Fruit fly (Drosophila melanogaster): ENCODE results near the gene pon.

The pon gene

DNA sequence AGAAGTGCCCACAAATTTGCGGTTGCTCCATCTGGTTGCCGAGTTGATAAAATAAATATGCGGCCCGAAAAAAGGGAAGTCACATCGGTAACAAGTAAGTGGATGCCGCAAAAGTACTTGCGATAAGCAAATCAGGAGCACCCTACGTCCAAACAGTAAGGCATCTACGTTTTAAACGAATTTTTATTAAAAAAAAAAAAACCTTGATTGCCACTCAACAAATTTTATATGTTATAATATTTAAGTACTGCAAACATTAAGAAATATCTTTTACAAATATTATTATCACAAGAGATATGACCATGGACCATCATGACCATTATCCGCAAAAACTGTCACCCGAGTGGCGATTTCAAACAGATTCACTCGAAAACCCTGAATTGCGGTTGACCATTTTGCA, 32.0 kb upstream of the pon start:
- TF ChIP-seq CG10274 (GFP tag; optimal IDR thresholded peaks at IDR 0.05) = peak; percentile 76
- no peak for TF ChIP-seq stc (GFP tag; IDR thresholded peaks at IDR 0.05)

DNA sequence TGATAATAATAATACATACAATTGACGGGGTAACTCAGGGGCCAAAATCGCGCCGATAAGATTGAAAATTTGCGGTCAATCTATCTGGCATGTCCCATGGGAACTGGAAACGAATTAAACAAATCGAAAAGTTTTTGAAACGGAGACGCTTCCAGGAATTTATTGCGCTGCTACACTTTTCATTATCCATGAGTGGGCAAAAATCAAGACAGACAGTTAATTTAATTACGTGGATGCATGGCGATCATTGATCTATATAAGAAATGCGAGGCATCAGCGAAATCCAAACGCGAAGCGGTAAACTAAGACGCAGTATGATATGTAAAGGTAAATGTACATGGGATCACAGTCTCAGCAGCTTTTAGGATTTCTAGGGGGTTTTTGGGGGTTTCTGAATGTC, 31.6 kb upstream of the pon start:
- TF ChIP-seq CG10274 (GFP tag; optimal IDR thresholded peaks at IDR 0.05) (no peak), PHDP (tag; optimal IDR thresholded peaks at IDR 0.05) (no peak), CG9727 (GFP tag; optimal IDR thresholded peaks at IDR 0.05) (no peak), CG1529 (GFP tag; optimal IDR thresholded peaks at IDR 0.05) (no peak)

DNA sequence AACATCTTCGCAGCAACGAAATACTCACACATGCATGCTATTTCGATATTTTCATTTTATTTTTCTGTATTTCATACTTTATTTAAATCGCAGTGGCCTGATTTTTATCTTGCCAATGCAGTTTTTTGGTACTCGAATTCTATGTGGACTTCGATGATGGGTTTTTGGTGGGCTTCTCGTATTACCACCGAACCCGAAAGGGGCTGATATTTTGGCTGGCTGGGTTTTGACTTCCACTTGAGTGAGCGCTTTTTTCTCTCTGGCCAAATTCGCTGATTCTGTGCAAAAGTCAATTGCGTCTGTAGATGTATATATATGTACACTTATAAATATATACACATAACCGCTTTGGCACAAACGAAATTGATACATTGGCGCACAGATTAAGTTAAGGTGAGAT, 30.8 kb upstream of the pon start:
- TF ChIP-seq CG33557 (GFP tag; optimal IDR thresholded peaks at IDR 0.05) (no peak), CG2120 (GFP tag; optimal IDR thresholded peaks at IDR 0.05) (no peak), repo (GFP tag; optimal IDR thresholded peaks at IDR 0.05) (no peak), sens (GFP tag) (peak; percentile 9)

DNA sequence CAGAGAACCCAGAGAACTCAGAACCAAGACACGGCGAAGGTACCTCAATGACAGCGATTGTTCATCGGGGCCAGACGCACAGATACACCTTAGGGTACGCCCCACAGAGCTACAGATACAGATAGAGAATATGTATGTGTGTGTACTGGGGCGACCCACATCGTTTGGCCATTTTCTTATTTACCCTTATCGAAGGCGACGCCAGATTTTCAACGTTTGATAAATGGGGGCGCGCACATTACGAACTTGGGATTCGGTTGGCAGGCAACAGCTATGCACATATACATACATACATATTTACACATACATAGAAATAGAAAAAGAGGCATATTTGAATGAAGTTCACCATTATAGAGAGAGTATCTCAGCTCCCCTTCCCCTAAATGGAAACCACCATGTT, 29.7 kb upstream of the pon start:
- TF ChIP-seq Ptx1 (GFP tag; IDR thresholded peaks at IDR 0.05) = 0 out of 2 replicates have a peak, but pooled peaks have one; percentile 4
- no peak for TF ChIP-seq CG12942 (GFP tag; optimal IDR thresholded peaks at IDR 0.05)
- no peak for TF ChIP-seq BtbVII (GFP tag; optimal IDR thresholded peaks at IDR 0.05)
- TF ChIP-seq Spps (tag; optimal IDR thresholded peaks at IDR 0.05) = no peak
- TF ChIP-seq cwo (GFP tag; optimal IDR thresholded peaks at IDR 0.05) = no peak
- TF ChIP-seq Nf-YB (GFP tag; optimal IDR thresholded peaks at IDR 0.05) = peak; percentile 90
- TF ChIP-seq gcm (GFP tag; optimal IDR thresholded peaks at IDR 0.05) = peak; percentile 78
- TF ChIP-seq nerfin-1 (tag; optimal IDR thresholded peaks at IDR 0.05) = no peak
- TF ChIP-seq cg (GFP tag; optimal IDR thresholded peaks at IDR 0.05) = peak; percentile 71
- TF ChIP-seq ham (GFP tag; IDR thresholded peaks at IDR 0.05) = no peak
- no peak for TF ChIP-seq Abd-B (GFP tag; optimal IDR thresholded peaks at IDR 0.05)
- no peak for TF ChIP-seq tna (GFP tag; IDR thresholded peaks at IDR 0.05; ENCODE audit: partially characterized antibody)
- TF ChIP-seq ems (GFP tag; optimal IDR thresholded peaks at IDR 0.05) = no peak
- TF ChIP-seq Six4 (GFP tag; optimal IDR thresholded peaks at IDR 0.05) = no peak
- TF ChIP-seq al (GFP tag; IDR thresholded peaks at IDR 0.05) = no peak
- TF ChIP-seq sens (GFP tag) = peak; percentile 63
- no peak for TF ChIP-seq Asciz (GFP tag; optimal IDR thresholded peaks at IDR 0.05)
- TF ChIP-seq grn (GFP tag; optimal IDR thresholded peaks at IDR 0.05) = peak; percentile 77
- TF ChIP-seq sr (GFP tag; IDR thresholded peaks at IDR 0.05) = no peak
- no peak for TF ChIP-seq CG6654 (GFP tag; optimal IDR thresholded peaks at IDR 0.05)
- TF ChIP-seq sug (tag; optimal IDR thresholded peaks at IDR 0.05) = peak; percentile 44
- TF ChIP-seq CG2120 (GFP tag; optimal IDR thresholded peaks at IDR 0.05) = no peak
- peak; percentile 11 for TF ChIP-seq mirr (GFP tag; optimal IDR thresholded peaks at IDR 0.05)
- no peak for TF ChIP-seq CG12236 (GFP tag; optimal IDR thresholded peaks at IDR 0.05)
- TF ChIP-seq Nf-YC (tag; optimal IDR thresholded peaks at IDR 0.05) = peak; percentile 70
- peak; percentile 9 for TF ChIP-seq lab (GFP tag; optimal IDR thresholded peaks at IDR 0.05)
- TF ChIP-seq CG6175 (GFP tag; IDR thresholded peaks at IDR 0.05) = peak; percentile 33; the same call in 1 of the 3 replicates
- TF ChIP-seq Med (GFP tag) = peak; percentile 48

DNA sequence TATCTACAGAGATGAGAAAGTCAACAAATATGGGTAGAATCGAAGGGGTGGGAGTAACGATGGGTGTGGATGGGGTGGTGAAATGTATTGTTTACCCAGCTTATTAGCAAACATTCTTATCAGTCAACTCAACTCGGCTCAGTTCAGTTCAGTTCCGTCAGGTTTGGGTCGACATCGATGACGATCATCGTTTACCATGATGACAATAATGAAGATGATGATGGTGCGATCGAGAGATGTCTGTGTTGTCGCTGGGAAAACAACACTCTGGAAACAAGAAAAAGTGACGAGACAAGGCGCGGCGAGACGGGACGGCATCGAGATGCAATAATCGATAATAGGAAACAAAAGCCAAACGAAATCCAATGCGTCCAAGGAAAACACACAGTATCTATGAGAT, 26.4 kb upstream of the pon start:
- no peak for TF ChIP-seq Taf1 (GFP tag; IDR thresholded peaks at IDR 0.05)
- TF ChIP-seq CrebB (tag; optimal IDR thresholded peaks at IDR 0.05) = peak; percentile 38
- TF ChIP-seq CG13424 (tag; optimal IDR thresholded peaks at IDR 0.05) = peak; percentile 34
- no peak for TF ChIP-seq grau (tag; optimal IDR thresholded peaks at IDR 0.05)
- no peak for TF ChIP-seq zf30C (GFP tag; optimal IDR thresholded peaks at IDR 0.05)
- TF ChIP-seq cg (GFP tag; optimal IDR thresholded peaks at IDR 0.05) = no peak
- TF ChIP-seq CG17385 (GFP tag; optimal IDR thresholded peaks at IDR 0.05) = no peak
- no peak for TF ChIP-seq CG12744 (GFP tag; optimal IDR thresholded peaks at IDR 0.05)
- TF ChIP-seq Chrac-16 (GFP tag; optimal IDR thresholded peaks at IDR 0.05) = no peak
- peak; percentile 11 for TF ChIP-seq Sox102F (GFP tag; optimal IDR thresholded peaks at IDR 0.05)
- TF ChIP-seq org-1 (GFP tag; optimal IDR thresholded peaks at IDR 0.05) = peak; percentile 59
- TF ChIP-seq CG13287 (GFP tag; IDR thresholded peaks at IDR 0.05; ENCODE audit: partially characterized antibody) = no peak
- peak; percentile 19 for TF ChIP-seq grn (GFP tag; optimal IDR thresholded peaks at IDR 0.05)
- no peak for TF ChIP-seq wor (GFP tag; IDR thresholded peaks at IDR 0.05)

Data from whole organism, embryonic.